Fruit fly (Drosophila melanogaster) whole organism, embryonic: ENCODE measurements around the gene akirin.

Experiments used
- Atf3 ChIP-seq: fragments of 200-800 bp; sonication (Bioruptor generic); optimal IDR thresholded peaks from 3 replicates; lab custom pipeline; 2016; ENCODE audit warnings: missing biosample characterization, missing genetic modification characterization
- B-H1 ChIP-seq: fragments of 200-800 bp; sonication (Bioruptor generic); IDR thresholded peaks from 3 replicates; pipeline ENCODE4 v1.3.6; 2022; ENCODE audit warnings: missing biosample characterization, missing genetic modification characterization
- Bdp1 ChIP-seq: fragments of 200-800 bp; sonication (Bioruptor generic); optimal IDR thresholded peaks from 3 replicates; lab custom pipeline; 2016; ENCODE audit warnings: missing biosample characterization, missing genetic modification characterization
- Bteb2 ChIP-seq: fragments of 200-800 bp; sonication (Bioruptor generic); optimal IDR thresholded peaks from 2 replicates; lab custom pipeline; 2016; ENCODE audit warnings: missing biosample characterization, missing genetic modification characterization
- CG10209 ChIP-seq: fragments of 200-800 bp; sonication (Bioruptor generic); optimal IDR thresholded peaks from 3 replicates; lab custom pipeline; 2017; ENCODE audit warnings: missing biosample characterization, mild to moderate bottlenecking, missing genetic modification characterization, missing genetic modification reagents
- CG10565 ChIP-seq: fragments of 200-800 bp; sonication (Bioruptor generic); optimal IDR thresholded peaks from 3 replicates; lab custom pipeline; 2016; ENCODE audit warnings: missing biosample characterization, mild to moderate bottlenecking, missing genetic modification characterization
- CG11456 ChIP-seq: fragments of 200-800 bp; sonication (Bioruptor generic); IDR thresholded peaks from 3 replicates; pipeline ENCODE4 v1.3.6; 2022; ENCODE audit warnings: missing biosample characterization, missing genetic modification characterization
- CG11560 ChIP-seq: fragments of 200-800 bp; sonication (Bioruptor generic); IDR thresholded peaks from 3 replicates; pipeline ENCODE4 v1.3.6; 2022; ENCODE audit warnings: missing biosample characterization, missing genetic modification characterization
- CG12104 ChIP-seq: fragments of 200-800 bp; sonication (Bioruptor generic); optimal IDR thresholded peaks from 3 replicates; lab custom pipeline; 2016; ENCODE audit warnings: missing biosample characterization, missing genetic modification characterization
- CG12219 ChIP-seq: fragments of 200-800 bp; sonication (Bioruptor generic); optimal IDR thresholded peaks from 3 replicates; lab custom pipeline; 2018; ENCODE audit warnings: missing biosample characterization, mild to moderate bottlenecking, missing genetic modification characterization
- CG12299 ChIP-seq: fragments of 200-800 bp; sonication (Bioruptor generic); optimal IDR thresholded peaks from 2 replicates; lab custom pipeline; 2018; ENCODE audit warnings: missing biosample characterization, mild to moderate bottlenecking, missing genetic modification characterization
- CG13123 ChIP-seq: fragments of 200-800 bp; sonication (Bioruptor generic); optimal IDR thresholded peaks from 2 replicates; lab custom pipeline; 2016; ENCODE audit warnings: missing biosample characterization, missing genetic modification characterization
- CG14441 ChIP-seq: fragments of 200-800 bp; sonication (Bioruptor generic); IDR thresholded peaks from 2 replicates; pipeline ENCODE4 v1.3.6; 2022; ENCODE audit warnings: missing biosample characterization, missing genetic modification characterization
- CG14710 ChIP-seq: fragments of 200-800 bp; sonication (Bioruptor generic); optimal IDR thresholded peaks from 3 replicates; lab custom pipeline; 2019; ENCODE audit warnings: missing biosample characterization, mild to moderate bottlenecking, missing genetic modification characterization, moderate library complexity
- CG15073 ChIP-seq: fragments of 200-800 bp; sonication (Bioruptor generic); optimal IDR thresholded peaks from 2 replicates; lab custom pipeline; 2016; ENCODE audit warnings: missing biosample characterization, missing genetic modification characterization
- CG15479 ChIP-seq: fragments of 200-800 bp; sonication (Bioruptor generic); optimal IDR thresholded peaks from 3 replicates; lab custom pipeline; 2019; ENCODE audit warnings: missing biosample characterization, mild to moderate bottlenecking, missing genetic modification characterization, moderate library complexity
- CG16815 ChIP-seq: fragments of 200-800 bp; sonication (Bioruptor generic); optimal IDR thresholded peaks from 3 replicates; lab custom pipeline; 2017; ENCODE audit warnings: missing biosample characterization, mild to moderate bottlenecking, missing genetic modification characterization
- CG17361 ChIP-seq: fragments of 200-800 bp; sonication (Bioruptor generic); IDR thresholded peaks from 3 replicates; pipeline ENCODE4 v1.3.6; 2022; ENCODE audit warnings: missing biosample characterization, missing genetic modification characterization
- CG2202 ChIP-seq: fragments of 200-800 bp; sonication (Bioruptor generic); optimal IDR thresholded peaks from 2 replicates; lab custom pipeline; 2018; ENCODE audit warnings: missing biosample characterization, mild to moderate bottlenecking, missing genetic modification characterization
- CG3726 ChIP-seq: fragments of 200-800 bp; sonication (Bioruptor generic); IDR thresholded peaks from 3 replicates; pipeline ENCODE4, ENCODE4 v1.3.6; 2022; ENCODE audit warnings: missing biosample characterization, missing genetic modification characterization
- CG4404 ChIP-seq: fragments of 200-800 bp; sonication (Bioruptor generic); IDR thresholded peaks from 2 replicates; pipeline ENCODE4 v1.3.6; 2022; ENCODE audit warnings: missing biosample characterization, missing genetic modification characterization
- CG6813 ChIP-seq: fragments of 200-800 bp; sonication (Bioruptor generic); optimal IDR thresholded peaks from 2 replicates; lab custom pipeline; 2017; ENCODE audit warnings: missing biosample characterization, missing genetic modification characterization, mild to moderate bottlenecking, moderate library complexity, missing genetic modification reagents
- CG7271 ChIP-seq: fragments of 200-800 bp; sonication (Bioruptor generic); optimal IDR thresholded peaks from 2 replicates; lab custom pipeline; 2018; ENCODE audit warnings: missing biosample characterization, mild to moderate bottlenecking, missing genetic modification characterization, moderate library complexity
- CG7839 ChIP-seq: fragments of 200-800 bp; sonication (Bioruptor generic); optimal IDR thresholded peaks from 3 replicates; lab custom pipeline; 2018; ENCODE audit warnings: missing biosample characterization, mild to moderate bottlenecking, missing genetic modification characterization, moderate library complexity
- CG8290 ChIP-seq, 3 experiments: fragments of 200-800 bp; sonication (Bioruptor generic); optimal IDR thresholded peaks; 2 replicates each; lab custom pipeline; 2016 to 2019; ENCODE audit warnings: missing biosample characterization in 3 of 3, missing genetic modification characterization in 3 of 3, mild to moderate bottlenecking in 2 of 3, moderate library complexity in 1 of 3
- CG8765 ChIP-seq: fragments of 200-800 bp; sonication (Bioruptor generic); IDR thresholded peaks from 2 replicates; pipeline ENCODE4 v1.3.6; 2022; ENCODE audit warnings: missing biosample characterization, missing genetic modification characterization
- CG9817 ChIP-seq: fragments of 200-800 bp; sonication (Bioruptor generic); optimal IDR thresholded peaks from 2 replicates; lab custom pipeline; 2018; ENCODE audit warnings: missing biosample characterization, mild to moderate bottlenecking, missing genetic modification characterization, moderate library complexity
- CG9932 ChIP-seq: fragments of 200-800 bp; sonication (Bioruptor generic); IDR thresholded peaks from 2 replicates; pipeline ENCODE4 v1.3.6; 2022; ENCODE audit warnings: missing biosample characterization, missing genetic modification characterization
- D19B ChIP-seq: fragments of 200-800 bp; sonication (Bioruptor generic); optimal IDR thresholded peaks from 2 replicates; lab custom pipeline; 2017; ENCODE audit warnings: missing biosample characterization, mild to moderate bottlenecking, missing genetic modification characterization
- Dad ChIP-seq: fragments of 200-800 bp; sonication (Bioruptor generic); optimal IDR thresholded peaks from 3 replicates; lab custom pipeline; 2016; ENCODE audit warnings: missing biosample characterization, missing genetic modification characterization
- ERR ChIP-seq: fragments of 200-800 bp; sonication (Bioruptor generic); optimal IDR thresholded peaks from 2 replicates; lab custom pipeline; 2016; ENCODE audit warnings: missing biosample characterization, missing genetic modification characterization
- Gug ChIP-seq: fragments of 200-800 bp; sonication (Bioruptor generic); IDR thresholded peaks from 4 replicates; pipeline ENCODE4 v1.3.6; 2022; ENCODE audit warnings: missing biosample characterization, missing genetic modification characterization
- NfI ChIP-seq: fragments of 200-800 bp; sonication (Bioruptor generic); optimal IDR thresholded peaks from 3 replicates; lab custom pipeline; 2018; ENCODE audit warnings: missing biosample characterization, mild to moderate bottlenecking, missing genetic modification characterization, moderate library complexity
- cad ChIP-seq: fragments of >200 bp; optimal IDR thresholded peaks from 2 replicates; lab custom pipeline; 2017; ENCODE audit warnings: missing biosample characterization, missing genetic modification characterization
- disco-r ChIP-seq: fragments of 200-800 bp; sonication (Bioruptor generic); optimal IDR thresholded peaks from 2 replicates; lab custom pipeline; 2016; ENCODE audit warnings: missing biosample characterization, missing genetic modification characterization
- dm ChIP-seq: fragments of 200-800 bp; sonication (Bioruptor generic); optimal IDR thresholded peaks from 3 replicates; lab custom pipeline; 2016; ENCODE audit warnings: missing biosample characterization, missing genetic modification characterization
- emc ChIP-seq: fragments of 200-800 bp; sonication (Bioruptor generic); optimal IDR thresholded peaks from 2 replicates; lab custom pipeline; 2016; ENCODE audit warnings: missing biosample characterization, missing genetic modification characterization
- eve ChIP-seq, 2 experiments: fragments of >200 bp; optimal IDR thresholded peaks; 2 replicates each; lab custom pipeline; 2017; ENCODE audit warnings: missing biosample characterization in 2 of 2, missing genetic modification characterization in 2 of 2
- fd96Cb ChIP-seq: fragments of 200-800 bp; sonication (Bioruptor generic); optimal IDR thresholded peaks from 2 replicates; lab custom pipeline; 2018; ENCODE audit warnings: missing biosample characterization, mild to moderate bottlenecking, missing genetic modification characterization, moderate library complexity
- ham ChIP-seq: fragments of 200-800 bp; sonication (Bioruptor generic); IDR thresholded peaks from 2 replicates; pipeline ENCODE4 v1.3.6; 2022; ENCODE audit warnings: missing biosample characterization, missing genetic modification characterization
- ind ChIP-seq: fragments of 200-800 bp; sonication (Bioruptor generic); optimal IDR thresholded peaks from 3 replicates; lab custom pipeline; 2016; ENCODE audit warnings: missing biosample characterization, missing genetic modification characterization
- jumu ChIP-seq: fragments of 200-800 bp; sonication (Bioruptor generic); optimal IDR thresholded peaks from 3 replicates; lab custom pipeline; 2016; ENCODE audit warnings: missing biosample characterization, missing genetic modification characterization
- oc ChIP-seq: fragments of 200-800 bp; sonication (Bioruptor generic); optimal IDR thresholded peaks from 2 replicates; lab custom pipeline; 2018; ENCODE audit warnings: missing biosample characterization, mild to moderate bottlenecking, missing genetic modification characterization, moderate library complexity
- phol ChIP-seq: fragments of 200-800 bp; sonication (Bioruptor generic); optimal IDR thresholded peaks from 3 replicates; lab custom pipeline; 2018; ENCODE audit warnings: missing biosample characterization, mild to moderate bottlenecking, missing genetic modification characterization, moderate library complexity
- ro ChIP-seq: fragments of 200-800 bp; sonication (Bioruptor generic); IDR thresholded peaks from 2 replicates; pipeline ENCODE4 v1.3.6; 2022; ENCODE audit warnings: missing biosample characterization, missing genetic modification characterization
- salm ChIP-seq: fragments of 200-800 bp; sonication (Bioruptor generic); optimal IDR thresholded peaks from 2 replicates; lab custom pipeline; 2018; ENCODE audit warnings: missing biosample characterization, mild to moderate bottlenecking, missing genetic modification characterization
- scrt ChIP-seq: fragments of 200-800 bp; sonication (Bioruptor generic); optimal IDR thresholded peaks from 2 replicates; lab custom pipeline; 2018; ENCODE audit warnings: missing biosample characterization, mild to moderate bottlenecking, missing genetic modification characterization, moderate library complexity
- sens ChIP-seq: fragments of 200-800 bp; sonication (Bioruptor generic); peaks from one replicate; lab custom pipeline; 2016; ENCODE audit warnings: missing biosample characterization, missing genetic modification characterization
- sim ChIP-seq: fragments of 200-800 bp; sonication (Bioruptor generic); IDR thresholded peaks from 2 replicates; pipeline ENCODE4 v1.3.6; 2022; ENCODE audit warnings: missing biosample characterization, missing genetic modification characterization
- tin ChIP-seq: fragments of 200-800 bp; sonication (Bioruptor generic); optimal IDR thresholded peaks from 3 replicates; lab custom pipeline; 2016; ENCODE audit warnings: missing biosample characterization, missing genetic modification characterization
- unc-4 ChIP-seq: fragments of 200-800 bp; sonication (Bioruptor generic); IDR thresholded peaks from 2 replicates; pipeline ENCODE4 v1.3.6; 2022; ENCODE audit warnings: missing biosample characterization, missing genetic modification characterization; ENCODE audit not compliant: partially characterized antibody
- zf30C ChIP-seq: fragments of 200-800 bp; sonication (Bioruptor generic); optimal IDR thresholded peaks from 3 replicates; lab custom pipeline; 2018; ENCODE audit warnings: missing biosample characterization, mild to moderate bottlenecking, missing genetic modification characterization

The akirin gene

dm6 chr3L:7359827-7360323, 9.8 kb upstream of the akirin start, which contains the start of gene pst (continued):
- TF ChIP-seq jumu (GFP tag; lab: Kevin White, UChicago) (no peak), CG3726 (GFP tag; lab: Robert Waterston, UW) (no peak), Dad (no peak), CG7839 (tag; lab: Kevin White, UChicago) (no peak), ERR (GFP tag; lab: Kevin White, UChicago) (no peak), CG14710 (tag; lab: Kevin White, UChicago) (no peak), fd96Cb (tag; lab: Kevin White, UChicago) (no peak), zf30C (no peak), ro (GFP tag; lab: Robert Waterston, UW) (no peak), emc (GFP tag; lab: Kevin White, UChicago) (no peak), sens (GFP tag; lab: Kevin White, UChicago) (peak; percentile 31), CG14441 (GFP tag; lab: Robert Waterston, UW) (no peak), ham (GFP tag; lab: Robert Waterston, UW) (no peak), Bdp1 (GFP tag; lab: Kevin White, UChicago) (no peak), Atf3 (GFP tag; lab: Kevin White, UChicago) (peak; percentile 22), CG7271 (tag; lab: Kevin White, UChicago) (no peak), CG8765 (no peak), CG16815 (GFP tag; lab: Kevin White, UChicago) (no peak), dm (GFP tag; lab: Kevin White, UChicago) (no peak), CG6813 (GFP tag; lab: Kevin White, UChicago) (no peak), CG2202 (tag; lab: Kevin White, UChicago) (no peak), CG4404 (GFP tag; lab: Robert Waterston, UW) (no peak), CG13123 (GFP tag; lab: Kevin White, UChicago) (no peak), scrt (no peak), disco-r (GFP tag; lab: Kevin White, UChicago) (peak; percentile 13), Gug (no peak), NfI (GFP tag; lab: Kevin White, UChicago) (no peak), CG11456 (GFP tag; lab: Robert Waterston, UW) (peak; percentile 60; the same call in 1 of the 3 replicates), CG15073 (GFP tag; lab: Kevin White, UChicago) (no peak), CG9932 (GFP tag; lab: Robert Waterston, UW) (no peak), B-H1 (GFP tag; lab: Robert Waterston, UW) (no peak), CG12104 (no peak), CG10565 (GFP tag; lab: Kevin White, UChicago) (no peak), ind (GFP tag; lab: Kevin White, UChicago) (no peak), tin (no peak), salm (no peak), Bteb2 (no peak), D19B (GFP tag; lab: Kevin White, UChicago) (peak; percentile 57), CG17361 (GFP tag; lab: Robert Waterston, UW) (no peak), cad (GFP tag; lab: Kevin White, UChicago) (no peak), CG12299 (tag; lab: Kevin White, UChicago) (no peak), phol (tag; lab: Kevin White, UChicago) (no peak), unc-4 (GFP tag; lab: Robert Waterston, UW) (no peak), sim (GFP tag; lab: Robert Waterston, UW) (no peak), CG10209 (GFP tag; lab: Kevin White, UChicago) (no peak), CG15479 (GFP tag; lab: Kevin White, UChicago) (no peak), CG8290 (GFP tag; optimal IDR thresholded peaks at IDR 0.05; lab: Kevin White, UChicago) (no peak), CG8290 (tag; optimal IDR thresholded peaks at IDR 0.05; lab: Kevin White, UChicago) (peak in 1 of 2 experiments; percentile 87), CG11560 (tag; lab: Robert Waterston, UW) (no peak), eve (GFP tag; optimal IDR thresholded peaks at IDR 0.05; lab: Kevin White, UChicago) (no peak), CG12219 (peak; percentile 7), oc (tag; lab: Kevin White, UChicago) (peak; percentile 45), CG9817 (tag; lab: Kevin White, UChicago) (no peak)
